Worm (Caenorhabditis elegans): Measurements from ENCODE around the gene F08D12.12.

DNA sequence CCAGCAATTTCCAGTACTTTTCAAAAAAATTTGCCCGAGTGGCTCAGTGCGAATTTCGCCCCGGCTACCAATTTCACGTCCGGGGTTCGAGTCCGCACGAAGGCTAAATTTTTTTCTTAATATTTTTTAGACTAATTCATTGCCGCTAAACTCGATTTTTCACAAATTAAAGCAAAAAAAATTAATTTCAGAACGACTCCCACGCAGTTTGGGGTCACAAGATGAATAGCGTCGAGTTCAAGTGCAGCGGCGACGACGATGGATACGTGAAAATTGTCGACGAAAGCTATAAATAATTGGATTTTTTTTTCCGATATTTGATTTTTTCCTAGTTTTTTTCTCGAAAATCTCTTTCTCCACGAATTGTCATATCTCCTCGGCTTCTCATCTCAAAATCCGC lies 35.6 kb downstream of the F08D12.12 start:
- TF ChIP-seq hsf-1 (GFP tag; IDR thresholded peaks at IDR 0.05) (no peak), mxl-1 (tag; optimal IDR thresholded peaks at IDR 0.05) (no peak), B0035.1 (tag; optimal IDR thresholded peaks at IDR 0.05) (no peak), dox-1 (GFP tag; IDR thresholded peaks at IDR 0.05) (no peak)

All from whole organism, young adult.